Fruit fly (Drosophila melanogaster) whole organism, embryonic: ENCODE results near the gene CG31459.
A peak's percentile ranks its signal among the peaks of the same experiment; 100 is the strongest.

ENCODE experiments used
- ATbp ChIP-seq: fragments of 200-800 bp; sonication (Bioruptor generic); optimal IDR thresholded peaks from 2 replicates; lab custom pipeline; 2017; ENCODE audit warnings: missing biosample characterization, mild to moderate bottlenecking, missing genetic modification characterization, missing genetic modification reagents
- Bgb ChIP-seq: fragments of 200-800 bp; sonication (Bioruptor generic); IDR thresholded peaks from 2 replicates; pipeline ENCODE4 v1.3.6; 2022; ENCODE audit warnings: missing biosample characterization, missing genetic modification characterization; ENCODE audit not compliant: partially characterized antibody
- CG10321 ChIP-seq: fragments of 200-800 bp; sonication (Bioruptor generic); IDR thresholded peaks from 2 replicates; pipeline ENCODE4 v1.3.6; 2022; ENCODE audit warnings: missing biosample characterization, missing genetic modification characterization
- CG10543 ChIP-seq: fragments of 200-800 bp; sonication (Bioruptor generic); optimal IDR thresholded peaks from 3 replicates; lab custom pipeline; 2017; ENCODE audit warnings: missing biosample characterization, mild to moderate bottlenecking, missing genetic modification characterization, moderate library complexity
- CG10959 ChIP-seq: fragments of 200-800 bp; sonication (Bioruptor generic); IDR thresholded peaks from 2 replicates; pipeline ENCODE4 v1.3.6; 2022; ENCODE audit warnings: missing biosample characterization, missing genetic modification characterization
- CG11247 ChIP-seq: fragments of 200-800 bp; sonication (Bioruptor generic); IDR thresholded peaks from 2 replicates; pipeline ENCODE4 v1.3.6; 2022; ENCODE audit warnings: missing biosample characterization, missing genetic modification characterization
- CG11723 ChIP-seq: fragments of 200-800 bp; sonication (Bioruptor generic); optimal IDR thresholded peaks from 2 replicates; lab custom pipeline; 2017; ENCODE audit warnings: missing biosample characterization, mild to moderate bottlenecking, missing genetic modification characterization
- CG13123 ChIP-seq: fragments of 200-800 bp; sonication (Bioruptor generic); optimal IDR thresholded peaks from 2 replicates; lab custom pipeline; 2016; ENCODE audit warnings: missing biosample characterization, missing genetic modification characterization
- CG14667 ChIP-seq: fragments of 200-800 bp; sonication (Bioruptor generic); IDR thresholded peaks from 2 replicates; pipeline ENCODE4 v1.3.6; 2022; ENCODE audit warnings: missing biosample characterization, missing genetic modification characterization
- CG15011 ChIP-seq: fragments of 200-800 bp; sonication (Bioruptor generic); optimal IDR thresholded peaks from 3 replicates; lab custom pipeline; 2018; ENCODE audit warnings: missing biosample characterization, mild to moderate bottlenecking, missing genetic modification characterization
- CG17568 ChIP-seq: fragments of 200-800 bp; sonication (Bioruptor generic); optimal IDR thresholded peaks from 2 replicates; lab custom pipeline; 2018; ENCODE audit warnings: missing biosample characterization, mild to moderate bottlenecking, missing genetic modification characterization, moderate library complexity
- CG18764 ChIP-seq: fragments of 200-800 bp; sonication (Bioruptor generic); optimal IDR thresholded peaks from 3 replicates; lab custom pipeline; 2016; ENCODE audit warnings: missing biosample characterization, missing genetic modification characterization
- CG2116 ChIP-seq: fragments of 200-800 bp; sonication (Bioruptor generic); optimal IDR thresholded peaks from 3 replicates; lab custom pipeline; 2018; ENCODE audit warnings: missing biosample characterization, mild to moderate bottlenecking, missing genetic modification characterization
- CG31224 ChIP-seq: fragments of 200-800 bp; sonication (Bioruptor generic); IDR thresholded peaks from 2 replicates; pipeline ENCODE4 v1.3.6; 2022; ENCODE audit warnings: missing biosample characterization, missing genetic modification characterization
- CG3163 ChIP-seq: fragments of 200-800 bp; sonication (Bioruptor generic); optimal IDR thresholded peaks from 3 replicates; lab custom pipeline; 2016; ENCODE audit warnings: missing biosample characterization, missing genetic modification characterization
- CG34376 ChIP-seq: fragments of 200-800 bp; sonication (Bioruptor generic); optimal IDR thresholded peaks from 2 replicates; lab custom pipeline; 2018; ENCODE audit warnings: missing biosample characterization, mild to moderate bottlenecking, missing genetic modification characterization
- CG42726 ChIP-seq: fragments of 200-800 bp; sonication (Bioruptor generic); IDR thresholded peaks from 2 replicates; pipeline ENCODE4 v1.3.6; 2022; ENCODE audit warnings: missing biosample characterization, missing genetic modification characterization; ENCODE audit not compliant: partially characterized antibody
- CG4730 ChIP-seq: fragments of 200-800 bp; sonication (Bioruptor generic); IDR thresholded peaks from 2 replicates; pipeline ENCODE4 v1.3.6; 2022; ENCODE audit warnings: missing biosample characterization, missing genetic modification characterization
- CG4820 ChIP-seq: fragments of 200-800 bp; sonication (Bioruptor generic); optimal IDR thresholded peaks from 3 replicates; lab custom pipeline; 2016; ENCODE audit warnings: missing biosample characterization, missing genetic modification characterization
- CG5180 ChIP-seq: fragments of 200-800 bp; sonication (Bioruptor generic); optimal IDR thresholded peaks from 3 replicates; lab custom pipeline; 2017; ENCODE audit warnings: missing biosample characterization, missing genetic modification characterization, mild to moderate bottlenecking, moderate library complexity, missing genetic modification reagents
- CG6791 ChIP-seq: fragments of 200-800 bp; sonication (Bioruptor generic); IDR thresholded peaks from 3 replicates; pipeline ENCODE4 v1.3.6; 2022; ENCODE audit warnings: missing biosample characterization, missing genetic modification characterization; ENCODE audit not compliant: partially characterized antibody
- CG7987 ChIP-seq: fragments of 200-800 bp; sonication (Bioruptor generic); optimal IDR thresholded peaks from 2 replicates; lab custom pipeline; 2018; ENCODE audit warnings: missing biosample characterization, mild to moderate bottlenecking, missing genetic modification characterization, moderate library complexity
- CG8290 ChIP-seq, 3 experiments: fragments of 200-800 bp; sonication (Bioruptor generic); optimal IDR thresholded peaks; 2 replicates each; lab custom pipeline; 2016 to 2019; ENCODE audit warnings: missing biosample characterization in 3 of 3, missing genetic modification characterization in 3 of 3, mild to moderate bottlenecking in 2 of 3, moderate library complexity in 1 of 3
- CHES-1-like ChIP-seq: fragments of 200-800 bp; sonication (Bioruptor generic); optimal IDR thresholded peaks from 2 replicates; lab custom pipeline; 2016; ENCODE audit warnings: missing biosample characterization, missing genetic modification characterization
- Dbx ChIP-seq: fragments of 200-800 bp; sonication (Bioruptor generic); IDR thresholded peaks from 3 replicates; pipeline ENCODE4 v1.3.6; 2022; ENCODE audit warnings: missing biosample characterization, missing genetic modification characterization
- Deaf1 ChIP-seq: fragments of 200-800 bp; optimal IDR thresholded peaks from 3 replicates; lab custom pipeline; 2019; ENCODE audit warnings: missing biosample characterization, mild to moderate bottlenecking, missing genetic modification characterization, moderate library complexity
- Dip2 ChIP-seq: fragments of 200-800 bp; sonication (Bioruptor generic); IDR thresholded peaks from 2 replicates; pipeline ENCODE4 v1.3.6; 2022; ENCODE audit warnings: missing biosample characterization, missing genetic modification characterization
- Eip74EF ChIP-seq, 2 experiments: fragments of 200-800 bp in 1 of 2; fragments of >200 bp in 1 of 2; sonication (Bioruptor generic) in 1 of 2; optimal IDR thresholded peaks; 2 replicates each; lab custom pipeline; 2017 to 2019; ENCODE audit warnings: missing biosample characterization in 2 of 2, missing genetic modification characterization in 2 of 2, mild to moderate bottlenecking in 1 of 2, moderate library complexity in 1 of 2
- Ets97D ChIP-seq: fragments of 200-800 bp; sonication (Bioruptor generic); optimal IDR thresholded peaks from 3 replicates; lab custom pipeline; 2016; ENCODE audit warnings: missing biosample characterization, missing genetic modification characterization
- Hr3 ChIP-seq: fragments of 200-800 bp; sonication (Bioruptor generic); optimal IDR thresholded peaks from 3 replicates; lab custom pipeline; 2016; ENCODE audit warnings: missing biosample characterization, missing genetic modification characterization
- Hsf ChIP-seq: fragments of 200-800 bp; sonication (Bioruptor generic); optimal IDR thresholded peaks from 3 replicates; lab custom pipeline; 2016; ENCODE audit warnings: missing biosample characterization, missing genetic modification characterization
- MESR4 ChIP-seq: fragments of 200-800 bp; sonication (Bioruptor generic); optimal IDR thresholded peaks from 2 replicates; lab custom pipeline; 2018; ENCODE audit warnings: missing biosample characterization, mild to moderate bottlenecking, missing genetic modification characterization, moderate library complexity
- MTF-1 ChIP-seq: fragments of 200-800 bp; sonication (Bioruptor generic); optimal IDR thresholded peaks from 2 replicates; lab custom pipeline; 2018; ENCODE audit warnings: missing biosample characterization, mild to moderate bottlenecking, missing genetic modification characterization, borderline replicate concordance
- Pdp1 ChIP-seq, 2 experiments: fragments of 200-800 bp; sonication (Bioruptor generic); optimal IDR thresholded peaks; 3 replicates each; lab custom pipeline; 2016; ENCODE audit warnings: missing biosample characterization in 2 of 2, missing genetic modification characterization in 2 of 2, mild to moderate bottlenecking in 1 of 2, moderate library complexity in 1 of 2
- Taf1 ChIP-seq: fragments of 200-800 bp; sonication (Bioruptor generic); IDR thresholded peaks from 2 replicates; pipeline ENCODE4 v1.3.6; 2022; ENCODE audit warnings: missing biosample characterization, missing genetic modification characterization
- Trl ChIP-seq, 3 experiments: fragments of >200 bp in 2 of 3; fragments of 200-800 bp in 1 of 3; sonication (Bioruptor generic) in 1 of 3; optimal IDR thresholded peaks; 2 replicates in 1 of 3; 3 replicates in 2 of 3; lab custom pipeline; 2016 to 2017; ENCODE audit warnings: missing biosample characterization in 1 of 3, missing genetic modification characterization in 1 of 3
- cad ChIP-seq: fragments of >200 bp; optimal IDR thresholded peaks from 2 replicates; lab custom pipeline; 2017; ENCODE audit warnings: missing biosample characterization, missing genetic modification characterization
- cwo ChIP-seq: fragments of 200-800 bp; sonication (Bioruptor generic); optimal IDR thresholded peaks from 3 replicates; lab custom pipeline; 2017; ENCODE audit warnings: missing biosample characterization, missing genetic modification characterization, mild to moderate bottlenecking, moderate library complexity, missing genetic modification reagents
- exex ChIP-seq: fragments of 200-800 bp; sonication (Bioruptor generic); optimal IDR thresholded peaks from 4 replicates; lab custom pipeline; 2018; ENCODE audit warnings: missing biosample characterization, mild to moderate bottlenecking, missing genetic modification characterization, moderate library complexity
- luna ChIP-seq: fragments of 200-800 bp; sonication (Bioruptor generic); optimal IDR thresholded peaks from 2 replicates; lab custom pipeline; 2016; ENCODE audit warnings: missing biosample characterization, missing genetic modification characterization
- mam ChIP-seq: fragments of 200-800 bp; sonication (Bioruptor generic); optimal IDR thresholded peaks from 3 replicates; lab custom pipeline; 2016; ENCODE audit warnings: missing biosample characterization, missing genetic modification characterization
- mirr ChIP-seq: fragments of 200-800 bp; sonication (Bioruptor generic); optimal IDR thresholded peaks from 3 replicates; lab custom pipeline; 2018; ENCODE audit warnings: missing biosample characterization, mild to moderate bottlenecking, missing genetic modification characterization
- nmo ChIP-seq: fragments of 200-800 bp; sonication (Bioruptor generic); optimal IDR thresholded peaks from 2 replicates; lab custom pipeline; 2018; ENCODE audit warnings: missing biosample characterization, mild to moderate bottlenecking, missing genetic modification characterization, moderate library complexity
- repo ChIP-seq: fragments of 200-800 bp; sonication (Bioruptor generic); optimal IDR thresholded peaks from 2 replicates; lab custom pipeline; 2016; ENCODE audit warnings: missing biosample characterization, missing genetic modification characterization
- run ChIP-seq: fragments of 200-800 bp; sonication (Bioruptor generic); optimal IDR thresholded peaks from 3 replicates; lab custom pipeline; 2018; ENCODE audit warnings: missing biosample characterization, mild to moderate bottlenecking, missing genetic modification characterization
- sc ChIP-seq, 3 experiments: fragments of >200 bp in 2 of 3; fragments of 200-800 bp in 1 of 3; sonication (Bioruptor generic) in 1 of 3; optimal IDR thresholded peaks; 2 replicates in 2 of 3; 3 replicates in 1 of 3; lab custom pipeline; 2017; ENCODE audit warnings: mild to moderate bottlenecking in 1 of 3, missing biosample characterization in 1 of 3, missing genetic modification characterization in 1 of 3, missing genetic modification reagents in 1 of 3
- stc ChIP-seq: fragments of 200-800 bp; sonication (Bioruptor generic); IDR thresholded peaks from 2 replicates; pipeline ENCODE4 v1.3.6; 2022; ENCODE audit warnings: missing biosample characterization, missing genetic modification characterization
- sug ChIP-seq: fragments of 200-800 bp; optimal IDR thresholded peaks from 2 replicates; lab custom pipeline; 2019; ENCODE audit warnings: missing biosample characterization, mild to moderate bottlenecking, missing genetic modification characterization, moderate library complexity

CG31459 gene

DNA sequence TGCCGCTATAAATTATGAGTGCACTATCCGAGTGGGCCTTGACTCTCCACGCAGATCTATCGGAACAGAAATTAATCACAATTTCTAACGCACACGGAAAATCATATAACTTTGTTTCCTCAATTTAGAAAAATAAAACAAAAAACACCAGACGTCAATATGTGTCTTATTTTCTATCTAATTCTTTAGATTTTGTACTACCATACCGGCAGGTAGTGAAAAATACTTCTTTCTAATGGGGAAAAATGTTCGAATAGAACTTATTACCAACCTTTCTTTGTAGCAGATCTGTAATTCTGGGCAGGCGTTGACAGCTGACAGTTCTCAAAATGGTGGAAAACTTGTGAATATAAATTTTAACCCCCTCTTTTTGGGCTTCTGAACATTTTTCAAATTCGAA is at the start of gene CG31459:
Gene CG31459 (plus strand): TSS at position 301 of the 400 bp plus-strand sequence.
- TF ChIP-seq CG4730: no peak
- no peak for TF ChIP-seq CG10959 (GFP tag; lab: Robert Waterston, UW)
- TF ChIP-seq nmo (GFP tag; lab: Kevin White, UChicago): no peak
- TF ChIP-seq CG18764 (GFP tag; lab: Kevin White, UChicago): no peak
- TF ChIP-seq CG6791 (GFP tag; lab: Robert Waterston, UW): no peak
- no peak for TF ChIP-seq MESR4 (GFP tag; lab: Kevin White, UChicago)
- no peak for TF ChIP-seq CG15011 (GFP tag; lab: Kevin White, UChicago)
- no peak for TF ChIP-seq CG11723 (GFP tag; lab: Kevin White, UChicago)

DNA sequence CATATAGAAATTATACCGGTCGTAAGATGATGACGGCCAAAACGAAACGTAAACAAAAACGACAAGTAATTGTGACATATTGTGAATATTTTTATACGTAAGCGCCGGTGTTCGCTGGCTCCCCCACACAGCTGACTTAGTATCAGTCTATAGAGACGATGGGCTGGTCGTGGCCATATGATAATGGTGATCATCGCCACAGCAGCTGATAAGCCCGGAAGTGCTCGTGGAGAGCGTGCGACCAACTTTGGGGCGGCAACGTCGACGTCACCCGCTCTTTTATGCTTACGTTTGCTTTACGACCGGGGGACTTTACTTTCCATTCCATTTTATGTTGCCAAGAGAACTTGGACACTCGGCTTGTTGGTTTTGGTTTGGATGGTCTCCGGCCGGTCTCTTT is 47.9 kb upstream of the CG31459 start:
- TF ChIP-seq mirr (GFP tag; lab: Kevin White, UChicago): peak; percentile 55
- TF ChIP-seq CG11247 (GFP tag; lab: Robert Waterston, UW): no peak
- peak; percentile 69 for TF ChIP-seq sug
- TF ChIP-seq Pdp1 (GFP tag; optimal IDR thresholded peaks at IDR 0.05; lab: Kevin White, UChicago): peak in 1 of 2 experiments; percentile 3
- TF ChIP-seq CG10543 (GFP tag; lab: Kevin White, UChicago): peak; percentile 32
- no peak for TF ChIP-seq Hsf
- no peak for TF ChIP-seq mam (GFP tag; lab: Kevin White, UChicago)
- TF ChIP-seq Dip2: no peak
- no peak for TF ChIP-seq CG2116 (GFP tag; lab: Kevin White, UChicago)
- no peak for TF ChIP-seq CG5180 (GFP tag; lab: Kevin White, UChicago)
- no peak for TF ChIP-seq CG42726 (GFP tag; lab: Robert Waterston, UW)
- TF ChIP-seq CG14667 (GFP tag; lab: Robert Waterston, UW): no peak
- TF ChIP-seq CG8290 (GFP tag; optimal IDR thresholded peaks at IDR 0.05; lab: Kevin White, UChicago): no peak
- TF ChIP-seq CG8290 (tag; optimal IDR thresholded peaks at IDR 0.05; lab: Kevin White, UChicago): no peak
- peak in 1 of 2 experiments; percentile 42 for TF ChIP-seq Trl (optimal IDR thresholded peaks at IDR 0.05; lab: Kevin White, UChicago)
- TF ChIP-seq Trl (GFP tag; optimal IDR thresholded peaks at IDR 0.05; lab: Kevin White, UChicago): no peak
- peak; percentile 27 for TF ChIP-seq cwo (GFP tag; lab: Kevin White, UChicago)
- peak; percentile 46 for TF ChIP-seq CG3163 (GFP tag; lab: Kevin White, UChicago)
- no peak for TF ChIP-seq Taf1 (GFP tag; lab: Robert Waterston, UW)
- peak; percentile 73 for TF ChIP-seq CG34376 (GFP tag; lab: Kevin White, UChicago)
- no peak for TF ChIP-seq Ets97D
- TF ChIP-seq exex (tag; lab: Kevin White, UChicago): peak; percentile 81
- TF ChIP-seq MTF-1 (GFP tag; lab: Kevin White, UChicago): no peak
- no peak for TF ChIP-seq CG31224 (GFP tag; lab: Robert Waterston, UW)
- no peak for TF ChIP-seq CG13123
- no peak for TF ChIP-seq Dbx
- TF ChIP-seq Deaf1: peak; percentile 8
- no peak for TF ChIP-seq Eip74EF (GFP tag; optimal IDR thresholded peaks at IDR 0.05; lab: Kevin White, UChicago)

dm6 chr3R:19793661-19794060 is 47.0 kb upstream of the CG31459 start:
- TF ChIP-seq CG10321 (GFP tag; lab: Robert Waterston, UW): no peak
- TF ChIP-seq CG17568 (GFP tag; lab: Kevin White, UChicago): no peak
- no peak for TF ChIP-seq cad (GFP tag; lab: Kevin White, UChicago)
- TF ChIP-seq CHES-1-like: no peak
- no peak for TF ChIP-seq repo (GFP tag; lab: Kevin White, UChicago)
- TF ChIP-seq exex (tag; lab: Kevin White, UChicago): peak; percentile 81
- TF ChIP-seq cwo (GFP tag; lab: Kevin White, UChicago): peak; percentile 94
- TF ChIP-seq ATbp (GFP tag; lab: Kevin White, UChicago): no peak
- no peak for TF ChIP-seq stc (GFP tag; lab: Robert Waterston, UW)
- no peak for TF ChIP-seq CG4820
- no peak for TF ChIP-seq run
- no peak for TF ChIP-seq Hr3
- peak; percentile 24 for TF ChIP-seq CG7987
- TF ChIP-seq luna (GFP tag; lab: Kevin White, UChicago): no peak
- no peak for TF ChIP-seq sc (optimal IDR thresholded peaks at IDR 0.05; lab: Kevin White, UChicago)
- no peak for TF ChIP-seq sc (GFP tag; optimal IDR thresholded peaks at IDR 0.05; lab: Kevin White, UChicago)
- no peak for TF ChIP-seq Bgb (GFP tag; lab: Robert Waterston, UW)
